Fruit fly (Drosophila melanogaster): ENCODE results near the gene CG31198.

- no peak for TF ChIP-seq Mio (GFP tag; optimal IDR thresholded peaks at IDR 0.05)
- no peak for TF ChIP-seq HLH106 (tag; optimal IDR thresholded peaks at IDR 0.05)
- TF ChIP-seq Hr78 (GFP tag; optimal IDR thresholded peaks at IDR 0.05) = no peak
- no peak for TF ChIP-seq Myc (optimal IDR thresholded peaks at IDR 0.05)
- no peak for TF ChIP-seq foxo (GFP tag; optimal IDR thresholded peaks at IDR 0.05)
- no peak for TF ChIP-seq Dfd (GFP tag; optimal IDR thresholded peaks at IDR 0.05)
Measured at dm6 chr3R:21793760-21794159, 39.6 kb downstream of the CG31198 start.

Measured in whole organism, wandering third instar larva.